Worm (Caenorhabditis elegans): Measurements from ENCODE around the gene tmem-231.

tmem-231 gene

ce11 chrIV:8426537-8426936 is at the start of gene tmem-231, which contains the start of gene T26A8.3:
Gene tmem-231 (plus strand): TSS chrIV:8426785.
Gene T26A8.3 (minus strand): TSS chrIV:8426637.
- TF ChIP-seq madf-10 (tag; optimal IDR thresholded peaks at IDR 0.05), result no peak
- TF ChIP-seq K11D2.4 (GFP tag; IDR thresholded peaks at IDR 0.05), result no peak
- TF ChIP-seq nhr-120 (GFP tag; IDR thresholded peaks at IDR 0.05), result no peak
- TF ChIP-seq cebp-1 (GFP tag; IDR thresholded peaks at IDR 0.05), result no peak
- no peak for TF ChIP-seq cebp-1 (tag; optimal IDR thresholded peaks at IDR 0.05)
- no peak for TF ChIP-seq ZK185.1 (tag; optimal IDR thresholded peaks at IDR 0.05; ENCODE audit: poor library complexity, severe bottlenecking)
- TF ChIP-seq ets-4 (GFP tag; optimal IDR thresholded peaks at IDR 0.05), result no peak
- no peak for TF ChIP-seq rec-8 (tag; optimal IDR thresholded peaks at IDR 0.05)
- TF ChIP-seq nhr-90 (tag; optimal IDR thresholded peaks at IDR 0.05), result no peak
- TF ChIP-seq let-607 (tag; optimal IDR thresholded peaks at IDR 0.05), result no peak
- no peak for TF ChIP-seq Y67H2A.10 (GFP tag; conservative IDR thresholded peaks at IDR 0.05)
- no peak for TF ChIP-seq zim-3 (tag; optimal IDR thresholded peaks at IDR 0.05)
- no peak for TF ChIP-seq madf-3 (GFP tag; IDR thresholded peaks at IDR 0.05)
- no peak for TF ChIP-seq Y95B8A.8 (GFP tag; IDR thresholded peaks at IDR 0.05)

- TF ChIP-seq ccch-3 (GFP tag; optimal IDR thresholded peaks at IDR 0.05), result no peak
- no peak; the same call in 1 of the 2 replicates for TF ChIP-seq cebp-1 (GFP tag; IDR thresholded peaks at IDR 0.05)
- TF ChIP-seq cebp-1 (tag; optimal IDR thresholded peaks at IDR 0.05), result peak; percentile 68
- peak; percentile 26 for TF ChIP-seq nhr-80 (tag; optimal IDR thresholded peaks at IDR 0.05)
Observed at ce11 chrIV:8376923-8377322, 49.7 kb upstream of the tmem-231 start.

- TF ChIP-seq ccch-3 (GFP tag; optimal IDR thresholded peaks at IDR 0.05) (no peak), aptf-2 (GFP tag; conservative IDR thresholded peaks at IDR 0.05) (no peak), C06A6.2 (GFP tag; conservative IDR thresholded peaks at IDR 0.05) (no peak), ama-1 (optimal IDR thresholded peaks at IDR 0.05) (peak; percentile 74), ama-1 (GFP tag; optimal IDR thresholded peaks at IDR 0.05) (peak; percentile 76 to 95), F23B12.7 (tag; optimal IDR thresholded peaks at IDR 0.05; ENCODE audit: insufficient read depth) (no peak), dpl-1 (GFP tag; optimal IDR thresholded peaks at IDR 0.05) (no peak), atf-7 (tag; optimal IDR thresholded peaks at IDR 0.05) (peak; percentile 87), ztf-28 (GFP tag; IDR thresholded peaks at IDR 0.05) (no peak), unc-130 (GFP tag; optimal IDR thresholded peaks at IDR 0.05) (peak; percentile 89), madf-6 (GFP tag; IDR thresholded peaks at IDR 0.05) (peak; percentile 86), ztf-22 (GFP tag; optimal IDR thresholded peaks at IDR 0.05) (peak; percentile 10), ceh-91 (GFP tag; IDR thresholded peaks at IDR 0.05) (no peak), dpff-1 (tag; optimal IDR thresholded peaks at IDR 0.05) (peak; percentile 79), lin-54 (GFP tag; optimal IDR thresholded peaks at IDR 0.05) (peak; percentile 74), cebp-2 (GFP tag; IDR thresholded peaks at IDR 0.05) (peak; percentile 70; the same call in 1 of the 2 replicates), sptf-2 (GFP tag; optimal IDR thresholded peaks at IDR 0.05) (no peak), attf-3 (GFP tag; conservative IDR thresholded peaks at IDR 0.05) (no peak), lin-35 (GFP tag; optimal IDR thresholded peaks at IDR 0.05) (peak in 1 of 3 experiments; percentile 67), B0019.2 (GFP tag; conservative IDR thresholded peaks at IDR 0.05) (no peak), mes-4 (tag; optimal IDR thresholded peaks at IDR 0.05) (peak; percentile 29), nhr-80 (tag; optimal IDR thresholded peaks at IDR 0.05) (no peak), nfyb-1 (GFP tag; IDR thresholded peaks at IDR 0.05) (peak; percentile 82), F52B5.7 (tag; optimal IDR thresholded peaks at IDR 0.05) (peak; percentile 93), F37B4.10 (GFP tag; IDR thresholded peaks at IDR 0.05) (0 out of 2 replicates have a peak, but pooled peaks have one; percentile 88), egl-18 (GFP tag; IDR thresholded peaks at IDR 0.05) (peak; percentile 51; the same call in 1 of the 2 replicates), F57C9.4 (tag; optimal IDR thresholded peaks at IDR 0.05) (peak; percentile 72), T26A5.8 (tag; optimal IDR thresholded peaks at IDR 0.05) (peak; percentile 93), xnd-1 (tag; optimal IDR thresholded peaks at IDR 0.05) (peak; percentile 61), Y56A3A.18 (GFP tag; IDR thresholded peaks at IDR 0.05) (peak; percentile 95), lin-40 (tag; optimal IDR thresholded peaks at IDR 0.05) (no peak), lsl-1 (GFP tag; optimal IDR thresholded peaks at IDR 0.05) (peak; percentile 64), madf-10 (tag; optimal IDR thresholded peaks at IDR 0.05) (no peak)
Observed at ce11 chrIV:8377501-8377900, 49.1 kb upstream of the tmem-231 start, which contains the start of gene D2096.7. Gene D2096.7 (minus strand): TSS chrIV:8377630.

Data from whole organism, young adult.